Fruit fly (Drosophila melanogaster): Measurements from ENCODE around the gene CG9330.

CG9330 gene

DNA sequence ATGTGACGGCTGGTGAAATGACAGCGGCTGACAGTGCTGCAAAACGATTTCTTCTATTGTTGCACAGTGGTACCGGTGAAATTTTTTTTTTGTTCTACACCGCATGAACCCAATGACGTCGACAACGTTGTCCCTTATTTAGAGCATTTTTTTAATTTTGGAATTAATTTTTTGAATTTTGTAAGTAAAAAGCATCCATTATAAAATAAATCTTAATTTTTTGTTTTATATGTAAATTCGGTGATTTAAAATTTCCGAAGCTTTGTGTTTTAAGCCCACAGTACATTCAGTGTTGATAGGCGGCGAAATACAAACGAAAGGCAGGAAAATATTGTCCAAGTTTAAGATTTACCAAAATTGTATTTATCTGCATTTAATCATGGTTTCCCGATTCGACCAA is 26.1 kb downstream of the CG9330 start, which contains the start of the genes Lon and PIG-F (continued):
- peak; percentile 98 for TF ChIP-seq Antp (GFP tag; optimal IDR thresholded peaks at IDR 0.05)
- peak; percentile 88 for TF ChIP-seq TFAM (GFP tag; optimal IDR thresholded peaks at IDR 0.05)
- TF ChIP-seq disco-r (GFP tag; optimal IDR thresholded peaks at IDR 0.05): peak; percentile 96
- TF ChIP-seq CG9817 (tag; optimal IDR thresholded peaks at IDR 0.05): peak; percentile 99
- TF ChIP-seq Jarid2 (GFP tag; optimal IDR thresholded peaks at IDR 0.05): peak; percentile 94
- TF ChIP-seq Bteb2 (GFP tag; optimal IDR thresholded peaks at IDR 0.05): peak; percentile 97
- TF ChIP-seq Hmx (GFP tag; optimal IDR thresholded peaks at IDR 0.05): peak; percentile 97
- peak; percentile 97 for TF ChIP-seq Taf1 (GFP tag; IDR thresholded peaks at IDR 0.05)
- no peak for TF ChIP-seq zen2 (GFP tag; IDR thresholded peaks at IDR 0.05; ENCODE audit: partially characterized antibody)
- peak; percentile 98 for TF ChIP-seq CG10431 (GFP tag; optimal IDR thresholded peaks at IDR 0.05)
- peak; percentile 68 for TF ChIP-seq CG9797 (GFP tag; optimal IDR thresholded peaks at IDR 0.05)
- peak; percentile 94 for TF ChIP-seq CG11560 (tag; IDR thresholded peaks at IDR 0.05)
- TF ChIP-seq ham (GFP tag; IDR thresholded peaks at IDR 0.05): peak; percentile 93
- TF ChIP-seq CG16815 (GFP tag; optimal IDR thresholded peaks at IDR 0.05): peak; percentile 99
- TF ChIP-seq peb (GFP tag; IDR thresholded peaks at IDR 0.05): peak; percentile 98
- peak; percentile 96 for TF ChIP-seq Doc2 (GFP tag; IDR thresholded peaks at IDR 0.05)
- TF ChIP-seq Stat92E (GFP tag; optimal IDR thresholded peaks at IDR 0.05): peak in 1 of 3 experiments; percentile 95
- peak; percentile 100 for TF ChIP-seq CG4617 (GFP tag; optimal IDR thresholded peaks at IDR 0.05; ENCODE audit: borderline replicate concordance)
- no peak for TF ChIP-seq Opbp (GFP tag; IDR thresholded peaks at IDR 0.05; ENCODE audit: partially characterized antibody)
- peak; percentile 65 for TF ChIP-seq bigmax (GFP tag; optimal IDR thresholded peaks at IDR 0.05)
- TF ChIP-seq CG12299 (tag; optimal IDR thresholded peaks at IDR 0.05): peak; percentile 99
- peak; percentile 99 for TF ChIP-seq CG12391 (tag; optimal IDR thresholded peaks at IDR 0.05)
- TF ChIP-seq onecut (GFP tag; IDR thresholded peaks at IDR 0.05): peak; percentile 96
- TF ChIP-seq Lhr (GFP tag; optimal IDR thresholded peaks at IDR 0.05): peak; percentile 96
- TF ChIP-seq gt (GFP tag; IDR thresholded peaks at IDR 0.05): peak; percentile 95
- TF ChIP-seq trem (tag; optimal IDR thresholded peaks at IDR 0.05): peak; percentile 97
- TF ChIP-seq klu (GFP tag; IDR thresholded peaks at IDR 0.05): peak; percentile 99
- TF ChIP-seq ap (GFP tag; IDR thresholded peaks at IDR 0.05): peak; percentile 95
- peak; percentile 92 for TF ChIP-seq pb (GFP tag; optimal IDR thresholded peaks at IDR 0.05)
- TF ChIP-seq grn (GFP tag; optimal IDR thresholded peaks at IDR 0.05): no peak
- TF ChIP-seq tup (GFP tag; optimal IDR thresholded peaks at IDR 0.05): peak; percentile 99
- peak; percentile 98 for TF ChIP-seq bab2 (GFP tag; optimal IDR thresholded peaks at IDR 0.05)
- TF ChIP-seq D19B (GFP tag; optimal IDR thresholded peaks at IDR 0.05): peak; percentile 97
- peak; percentile 99 for TF ChIP-seq CG1529 (GFP tag; optimal IDR thresholded peaks at IDR 0.05)
- TF ChIP-seq CG11398 (GFP tag; optimal IDR thresholded peaks at IDR 0.05): peak; percentile 94
- peak; percentile 99 for TF ChIP-seq CG10654 (GFP tag; optimal IDR thresholded peaks at IDR 0.05)
- TF ChIP-seq kni (GFP tag; optimal IDR thresholded peaks at IDR 0.05): peak; percentile 97
- peak; percentile 99 for TF ChIP-seq Ssrp (tag; optimal IDR thresholded peaks at IDR 0.05)
- TF ChIP-seq CG1792 (GFP tag; optimal IDR thresholded peaks at IDR 0.05): peak; percentile 95
- peak; percentile 99 for TF ChIP-seq gsb-n (tag; optimal IDR thresholded peaks at IDR 0.05)
- TF ChIP-seq z (GFP tag; IDR thresholded peaks at IDR 0.05): peak; percentile 67; the same call in 2 of the 3 replicates
- peak; percentile 98 for TF ChIP-seq wor (GFP tag; IDR thresholded peaks at IDR 0.05)
- peak; percentile 77 for TF ChIP-seq CTCF (GFP tag; optimal IDR thresholded peaks at IDR 0.05)
- TF ChIP-seq sna (GFP tag; IDR thresholded peaks at IDR 0.05; ENCODE audit: partially characterized antibody): peak; percentile 62; the same call in 1 of the 2 replicates
- peak; percentile 99 for TF ChIP-seq CG1233 (GFP tag; optimal IDR thresholded peaks at IDR 0.05)
- peak; percentile 97 for TF ChIP-seq kah (GFP tag; optimal IDR thresholded peaks at IDR 0.05)
- peak; percentile 99 for TF ChIP-seq phol (tag; optimal IDR thresholded peaks at IDR 0.05)
- TF ChIP-seq scrt (GFP tag; optimal IDR thresholded peaks at IDR 0.05): peak; percentile 95
- TF ChIP-seq CHES-1-like (GFP tag; optimal IDR thresholded peaks at IDR 0.05): peak; percentile 97
- peak; percentile 99 for TF ChIP-seq Pdp1 (GFP tag; optimal IDR thresholded peaks at IDR 0.05)
- TF ChIP-seq Kr (GFP tag; optimal IDR thresholded peaks at IDR 0.05): peak; percentile 95
